Fruit fly (Drosophila melanogaster) whole organism: ENCODE measurements around the gene Naa40.

ENCODE experiments used
- CG8478 ChIP-seq: fragments of >200 bp; optimal IDR thresholded peaks from 2 replicates; lab custom pipeline; 2018; ENCODE audit warnings: inconsistent platforms
- Dll ChIP-seq: fragments of >200 bp; optimal IDR thresholded peaks from 2 replicates; lab custom pipeline; 2017
- pan ChIP-seq: fragments of >200 bp; optimal IDR thresholded peaks from 2 replicates; lab custom pipeline; 2017
- usp ChIP-seq: fragments of >200 bp; optimal IDR thresholded peaks from 2 replicates; lab custom pipeline; 2017; ENCODE audit warnings: missing biosample characterization, missing genetic modification characterization, mixed read lengths

DNA sequence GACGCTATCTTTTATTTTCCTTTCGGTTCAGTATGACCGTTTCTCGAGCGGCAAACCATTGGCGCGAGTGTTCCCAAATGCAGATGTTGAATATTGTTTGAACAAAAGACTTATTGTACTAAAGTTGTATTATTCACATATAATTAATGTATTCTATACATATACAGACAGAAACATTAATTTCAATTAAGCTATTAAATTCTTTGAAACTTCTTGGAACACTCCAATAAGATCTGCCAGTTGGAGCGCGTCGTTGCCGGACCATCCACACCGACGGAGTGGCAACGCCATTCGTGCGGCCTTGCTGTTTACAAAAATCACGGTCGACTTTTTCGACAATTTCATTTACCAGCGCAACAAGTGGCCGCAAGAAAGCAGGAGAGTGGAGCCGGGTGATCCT, 20.3 kb upstream of the Naa40 start, which contains the start of the genes Wdr24 and IntS11:
- no peak for TF ChIP-seq Dll (lab: Kevin White, UChicago)
- TF ChIP-seq CG8478 (lab: Kevin White, UChicago), result no peak
- no peak for TF ChIP-seq pan (lab: Kevin White, UChicago)
- no peak for TF ChIP-seq usp (GFP tag; lab: Kevin White, UChicago)
